Fruit fly (Drosophila melanogaster) whole organism, embryonic: ENCODE results near the gene Tmtc4.
A peak's percentile ranks its signal among the peaks of the same experiment; 100 is the strongest.

ENCODE experiments used
- Awh ChIP-seq: fragments of 200-800 bp; sonication (Bioruptor generic); IDR thresholded peaks from 2 replicates; pipeline ENCODE4, ENCODE4 v1.3.6; 2022; ENCODE audit warnings: missing biosample characterization, missing genetic modification characterization
- CG10267 ChIP-seq: fragments of 200-800 bp; sonication (Bioruptor generic); optimal IDR thresholded peaks from 2 replicates; lab custom pipeline; 2018; ENCODE audit warnings: missing biosample characterization, mild to moderate bottlenecking, missing genetic modification characterization, moderate library complexity
- CG10274 ChIP-seq: fragments of 200-800 bp; sonication (Bioruptor generic); optimal IDR thresholded peaks from 3 replicates; lab custom pipeline; 2017; ENCODE audit warnings: missing biosample characterization, mild to moderate bottlenecking, missing genetic modification characterization
- CG10979 ChIP-seq: fragments of 200-800 bp; sonication (Bioruptor generic); optimal IDR thresholded peaks from 2 replicates; lab custom pipeline; 2018; ENCODE audit warnings: missing biosample characterization, mild to moderate bottlenecking, missing genetic modification characterization, moderate library complexity
- CG11085 ChIP-seq: fragments of 200-800 bp; sonication (Bioruptor generic); IDR thresholded peaks from 2 replicates; pipeline ENCODE4 v1.3.6; 2022; ENCODE audit warnings: missing biosample characterization, missing genetic modification characterization
- CG12744 ChIP-seq: fragments of 200-800 bp; sonication (Bioruptor generic); optimal IDR thresholded peaks from 2 replicates; lab custom pipeline; 2016; ENCODE audit warnings: missing biosample characterization, missing genetic modification characterization
- CG13296 ChIP-seq: fragments of 200-800 bp; sonication (Bioruptor generic); optimal IDR thresholded peaks from 3 replicates; lab custom pipeline; 2018; ENCODE audit warnings: missing biosample characterization, mild to moderate bottlenecking, missing genetic modification characterization
- CG14050 ChIP-seq: fragments of 200-800 bp; sonication (Bioruptor generic); IDR thresholded peaks from 3 replicates; pipeline ENCODE4 v1.3.6; 2022; ENCODE audit warnings: missing biosample characterization, missing genetic modification characterization
- CG1602 ChIP-seq: fragments of 200-800 bp; sonication (Bioruptor generic); optimal IDR thresholded peaks from 3 replicates; lab custom pipeline; 2016; ENCODE audit warnings: missing biosample characterization, missing genetic modification characterization
- CG17359 ChIP-seq: fragments of 200-800 bp; sonication (Bioruptor generic); optimal IDR thresholded peaks from 3 replicates; lab custom pipeline; 2018; ENCODE audit warnings: missing biosample characterization, mild to moderate bottlenecking, missing genetic modification characterization, moderate library complexity
- CG2129 ChIP-seq: fragments of 200-800 bp; sonication (Bioruptor generic); IDR thresholded peaks from 2 replicates; pipeline ENCODE4 v1.3.6; 2022; ENCODE audit warnings: missing biosample characterization, missing genetic modification characterization; ENCODE audit not compliant: partially characterized antibody
- CG2712 ChIP-seq: fragments of 200-800 bp; optimal IDR thresholded peaks from 3 replicates; lab custom pipeline; 2019; ENCODE audit warnings: missing biosample characterization, mild to moderate bottlenecking, missing genetic modification characterization, moderate library complexity
- CG34224 ChIP-seq: fragments of 200-800 bp; sonication (Bioruptor generic); IDR thresholded peaks from 3 replicates; pipeline ENCODE4 v1.3.6; 2022; ENCODE audit warnings: missing biosample characterization, missing genetic modification characterization; ENCODE audit not compliant: partially characterized antibody
- CG3726 ChIP-seq: fragments of 200-800 bp; sonication (Bioruptor generic); IDR thresholded peaks from 3 replicates; pipeline ENCODE4, ENCODE4 v1.3.6; 2022; ENCODE audit warnings: missing biosample characterization, missing genetic modification characterization
- CG3847 ChIP-seq: fragments of 200-800 bp; sonication (Bioruptor generic); IDR thresholded peaks from 2 replicates; pipeline ENCODE4 v1.3.6; 2022; ENCODE audit warnings: missing biosample characterization, missing genetic modification characterization
- CG3995 ChIP-seq: fragments of 200-800 bp; sonication (Bioruptor generic); optimal IDR thresholded peaks from 3 replicates; lab custom pipeline; 2016; ENCODE audit warnings: missing biosample characterization, missing genetic modification characterization
- CG4820 ChIP-seq: fragments of 200-800 bp; sonication (Bioruptor generic); optimal IDR thresholded peaks from 3 replicates; lab custom pipeline; 2016; ENCODE audit warnings: missing biosample characterization, missing genetic modification characterization
- Camta ChIP-seq: fragments of 200-800 bp; sonication (Bioruptor generic); optimal IDR thresholded peaks from 2 replicates; lab custom pipeline; 2016; ENCODE audit warnings: missing biosample characterization, missing genetic modification characterization
- Chrac-16 ChIP-seq: fragments of 200-800 bp; sonication (Bioruptor generic); optimal IDR thresholded peaks from 3 replicates; lab custom pipeline; 2016; ENCODE audit warnings: missing biosample characterization, missing genetic modification characterization
- Dbx ChIP-seq: fragments of 200-800 bp; sonication (Bioruptor generic); IDR thresholded peaks from 3 replicates; pipeline ENCODE4 v1.3.6; 2022; ENCODE audit warnings: missing biosample characterization, missing genetic modification characterization
- Dp ChIP-seq: fragments of 200-800 bp; sonication (Bioruptor generic); optimal IDR thresholded peaks from 2 replicates; lab custom pipeline; 2018; ENCODE audit warnings: missing biosample characterization, mild to moderate bottlenecking, missing genetic modification characterization, moderate library complexity
- Fer3 ChIP-seq: fragments of 200-800 bp; sonication (Bioruptor generic); optimal IDR thresholded peaks from 2 replicates; lab custom pipeline; 2018; ENCODE audit warnings: missing biosample characterization, mild to moderate bottlenecking, missing genetic modification characterization, moderate library complexity
- HLH54F ChIP-seq: fragments of 200-800 bp; sonication (Bioruptor generic); optimal IDR thresholded peaks from 3 replicates; lab custom pipeline; 2016; ENCODE audit warnings: missing biosample characterization, missing genetic modification characterization
- Hr39 ChIP-seq: fragments of >200 bp; optimal IDR thresholded peaks from 2 replicates; lab custom pipeline; 2017
- Kr ChIP-seq: fragments of 200-800 bp; sonication (Bioruptor generic); optimal IDR thresholded peaks from 2 replicates; lab custom pipeline; 2017; ENCODE audit warnings: missing biosample characterization, mild to moderate bottlenecking, missing genetic modification characterization
- Med ChIP-seq: fragments of 200-800 bp; sonication (Bioruptor generic); peaks from one replicate; lab custom pipeline; 2016; ENCODE audit warnings: missing biosample characterization, missing genetic modification characterization, mild to moderate bottlenecking, inconsistent platforms, moderate library complexity
- Neu2 ChIP-seq: fragments of 200-800 bp; sonication (Bioruptor generic); optimal IDR thresholded peaks from 3 replicates; lab custom pipeline; 2016; ENCODE audit warnings: missing biosample characterization, missing genetic modification characterization, borderline replicate concordance
- NfI ChIP-seq: fragments of 200-800 bp; sonication (Bioruptor generic); optimal IDR thresholded peaks from 3 replicates; lab custom pipeline; 2018; ENCODE audit warnings: missing biosample characterization, mild to moderate bottlenecking, missing genetic modification characterization, moderate library complexity
- Ssrp ChIP-seq: fragments of 200-800 bp; sonication (Bioruptor generic); optimal IDR thresholded peaks from 2 replicates; lab custom pipeline; 2018; ENCODE audit warnings: missing biosample characterization, mild to moderate bottlenecking, missing genetic modification characterization, moderate library complexity
- Tbp ChIP-seq: fragments of >200 bp; optimal IDR thresholded peaks from 2 replicates; lab custom pipeline; 2018; ENCODE audit warnings: missing biosample characterization, missing genetic modification characterization
- Trl ChIP-seq, 3 experiments: fragments of >200 bp in 2 of 3; fragments of 200-800 bp in 1 of 3; sonication (Bioruptor generic) in 1 of 3; optimal IDR thresholded peaks; 2 replicates in 1 of 3; 3 replicates in 2 of 3; lab custom pipeline; 2016 to 2017; ENCODE audit warnings: missing biosample characterization in 1 of 3, missing genetic modification characterization in 1 of 3
- Vsx1 ChIP-seq: fragments of 200-800 bp; sonication (Bioruptor generic); optimal IDR thresholded peaks from 2 replicates; lab custom pipeline; 2017; ENCODE audit warnings: missing biosample characterization, mild to moderate bottlenecking, missing genetic modification characterization, missing genetic modification reagents
- YL-1 ChIP-seq: fragments of 200-800 bp; sonication (Bioruptor generic); optimal IDR thresholded peaks from 3 replicates; lab custom pipeline; 2017; ENCODE audit warnings: missing biosample characterization, mild to moderate bottlenecking, missing genetic modification characterization
- bcd ChIP-seq: fragments of 200-800 bp; sonication (Bioruptor generic); optimal IDR thresholded peaks from 2 replicates; lab custom pipeline; 2017; ENCODE audit warnings: missing biosample characterization, mild to moderate bottlenecking, missing genetic modification characterization
- chn ChIP-seq: fragments of 200-800 bp; sonication (Bioruptor generic); optimal IDR thresholded peaks from 2 replicates; lab custom pipeline; 2016; ENCODE audit warnings: missing biosample characterization, missing genetic modification characterization
- gro ChIP-seq: fragments of 200-800 bp; sonication (Bioruptor generic); optimal IDR thresholded peaks from 2 replicates; lab custom pipeline; 2016; ENCODE audit warnings: missing biosample characterization, missing genetic modification characterization
- hb ChIP-seq: fragments of 200-800 bp; sonication (Bioruptor generic); IDR thresholded peaks from 3 replicates; pipeline ENCODE4 v1.3.6; 2022; ENCODE audit warnings: missing biosample characterization, missing genetic modification characterization; ENCODE audit not compliant: partially characterized antibody
- ken ChIP-seq: fragments of 200-800 bp; sonication (Bioruptor generic); IDR thresholded peaks from 3 replicates; pipeline ENCODE4 v1.3.6; 2022; ENCODE audit warnings: missing biosample characterization, missing genetic modification characterization
- knrl ChIP-seq: fragments of 200-800 bp; sonication (Bioruptor generic); IDR thresholded peaks from 3 replicates; pipeline ENCODE4 v1.3.6; 2022; ENCODE audit warnings: missing biosample characterization, missing genetic modification characterization; ENCODE audit not compliant: partially characterized antibody
- lbe ChIP-seq: fragments of 200-800 bp; sonication (Bioruptor generic); optimal IDR thresholded peaks from 2 replicates; lab custom pipeline; 2016; ENCODE audit warnings: missing biosample characterization, mild to moderate bottlenecking, missing genetic modification characterization
- mirr ChIP-seq: fragments of 200-800 bp; sonication (Bioruptor generic); optimal IDR thresholded peaks from 3 replicates; lab custom pipeline; 2018; ENCODE audit warnings: missing biosample characterization, mild to moderate bottlenecking, missing genetic modification characterization
- otp ChIP-seq: fragments of 200-800 bp; sonication (Bioruptor generic); IDR thresholded peaks from 3 replicates; pipeline ENCODE4, ENCODE4 v1.3.6; 2022; ENCODE audit warnings: missing biosample characterization, missing genetic modification characterization
- pzg ChIP-seq: fragments of 200-800 bp; sonication (Bioruptor generic); optimal IDR thresholded peaks from 3 replicates; lab custom pipeline; 2018; ENCODE audit warnings: missing biosample characterization, mild to moderate bottlenecking, missing genetic modification characterization, moderate library complexity
- sens-2 ChIP-seq: fragments of 200-800 bp; sonication (Bioruptor generic); IDR thresholded peaks from 2 replicates; pipeline ENCODE4 v1.3.6; 2022; ENCODE audit warnings: missing biosample characterization, missing genetic modification characterization
- slbo ChIP-seq: fragments of 200-800 bp; sonication (Bioruptor generic); IDR thresholded peaks from 2 replicates; pipeline ENCODE4 v1.3.6; 2022; ENCODE audit warnings: missing biosample characterization, missing genetic modification characterization
- tll ChIP-seq, 2 experiments: fragments of 200-800 bp in 1 of 2; fragments of >200 bp in 1 of 2; sonication (Bioruptor generic) in 1 of 2; optimal IDR thresholded peaks; 2 replicates each; lab custom pipeline; 2017 to 2019; ENCODE audit warnings: missing biosample characterization in 2 of 2, missing genetic modification characterization in 2 of 2, mild to moderate bottlenecking in 1 of 2, moderate library complexity in 1 of 2
- tna ChIP-seq: fragments of 200-800 bp; sonication (Bioruptor generic); IDR thresholded peaks from 2 replicates; pipeline ENCODE4 v1.3.6; 2022; ENCODE audit warnings: missing biosample characterization, missing genetic modification characterization; ENCODE audit not compliant: partially characterized antibody
- ttk ChIP-seq: fragments of 200-800 bp; sonication (Bioruptor generic); IDR thresholded peaks from 2 replicates; pipeline ENCODE4 v2.1.2; 2022; ENCODE audit warnings: missing biosample characterization, missing genetic modification characterization
- wek ChIP-seq: fragments of 200-800 bp; sonication (Bioruptor generic); optimal IDR thresholded peaks from 3 replicates; lab custom pipeline; 2018; ENCODE audit warnings: missing biosample characterization, mild to moderate bottlenecking, missing genetic modification characterization, moderate library complexity
- yki ChIP-seq: fragments of >200 bp; optimal IDR thresholded peaks from 3 replicates; lab custom pipeline; 2018
- zen ChIP-seq: fragments of 200-800 bp; sonication (Bioruptor generic); optimal IDR thresholded peaks from 3 replicates; lab custom pipeline; 2018; ENCODE audit warnings: missing biosample characterization, mild to moderate bottlenecking, missing genetic modification characterization, moderate library complexity

Tmtc4 gene

dm6 chr3R:15371833-15372232 is 20.8 kb downstream of the Tmtc4 start, which contains the start of the genes Ccm3 and CG6136:
TSS of gene Ccm3 (plus strand) at chr3R:15371957.
TSS of gene CG6136 (minus strand) at chr3R:15372212.
- TF ChIP-seq HLH54F, result peak; percentile 35
- TF ChIP-seq Ssrp (tag; lab: Kevin White, UChicago), result no peak
- no peak for TF ChIP-seq tll (GFP tag; optimal IDR thresholded peaks at IDR 0.05; lab: Kevin White, UChicago)
- TF ChIP-seq otp, result no peak
- peak; percentile 86 for TF ChIP-seq hb (GFP tag; lab: Robert Waterston, UW)
- TF ChIP-seq CG2712 (tag; lab: Kevin White, UChicago), result peak; percentile 27
- peak; percentile 89 for TF ChIP-seq knrl (GFP tag; lab: Robert Waterston, UW)
- TF ChIP-seq pzg (GFP tag; lab: Kevin White, UChicago), result peak; percentile 86
- no peak for TF ChIP-seq CG3726 (GFP tag; lab: Robert Waterston, UW)
- TF ChIP-seq CG13296 (GFP tag; lab: Kevin White, UChicago), result peak; percentile 39
- no peak for TF ChIP-seq Chrac-16 (GFP tag; lab: Kevin White, UChicago)
- peak; percentile 75 for TF ChIP-seq Dbx (GFP tag; lab: Robert Waterston, UW)
- peak; percentile 33 for TF ChIP-seq mirr (GFP tag; lab: Kevin White, UChicago)
- peak; percentile 77 for TF ChIP-seq CG2129
- TF ChIP-seq NfI (GFP tag; lab: Kevin White, UChicago), result peak; percentile 67
- TF ChIP-seq CG17359 (tag; lab: Kevin White, UChicago), result no peak
- TF ChIP-seq Trl (optimal IDR thresholded peaks at IDR 0.05; lab: Kevin White, UChicago), result no peak
- TF ChIP-seq Trl (GFP tag; optimal IDR thresholded peaks at IDR 0.05; lab: Kevin White, UChicago), result peak; percentile 63
- peak; percentile 99 for TF ChIP-seq CG10267 (tag; lab: Kevin White, UChicago)
- peak; percentile 17 for TF ChIP-seq chn (GFP tag; lab: Kevin White, UChicago)
- peak; percentile 56; the same call in 1 of the 2 replicates for TF ChIP-seq slbo (GFP tag; lab: Robert Waterston, UW)
- peak; percentile 52 for TF ChIP-seq Dp (GFP tag; lab: Kevin White, UChicago)
- no peak for TF ChIP-seq yki (lab: Kevin White, UChicago)
- TF ChIP-seq CG34224 (GFP tag; lab: Robert Waterston, UW), result peak; percentile 92
- peak; percentile 65 for TF ChIP-seq CG3847 (GFP tag; lab: Robert Waterston, UW)
- no peak for TF ChIP-seq Vsx1
- no peak for TF ChIP-seq ttk (GFP tag; lab: Robert Waterston, UW)
- TF ChIP-seq CG3995 (GFP tag; lab: Kevin White, UChicago), result peak; percentile 62
- TF ChIP-seq CG14050 (GFP tag; lab: Robert Waterston, UW), result no peak
- TF ChIP-seq Neu2 (GFP tag; lab: Kevin White, UChicago), result peak; percentile 23
- TF ChIP-seq zen, result no peak
- TF ChIP-seq Awh (GFP tag; lab: Robert Waterston, UW), result no peak
- TF ChIP-seq CG1602 (GFP tag; lab: Kevin White, UChicago), result no peak
- TF ChIP-seq ken (GFP tag; lab: Robert Waterston, UW), result no peak
- peak; percentile 94 for TF ChIP-seq Med (GFP tag; lab: Kevin White, UChicago)
- peak; percentile 28 for TF ChIP-seq bcd (GFP tag; lab: Kevin White, UChicago)
- TF ChIP-seq gro (GFP tag; lab: Kevin White, UChicago), result peak; percentile 78
- no peak for TF ChIP-seq CG11085 (GFP tag; lab: Robert Waterston, UW)
- peak; percentile 36 for TF ChIP-seq CG10979 (tag; lab: Kevin White, UChicago)
- peak; percentile 59 for TF ChIP-seq lbe (GFP tag; lab: Kevin White, UChicago)
- TF ChIP-seq Kr (GFP tag; lab: Kevin White, UChicago), result no peak
- peak; percentile 64 for TF ChIP-seq Hr39 (lab: Kevin White, UChicago)
- peak; percentile 89 for TF ChIP-seq YL-1
- no peak for TF ChIP-seq Camta (GFP tag; lab: Kevin White, UChicago)
- peak; percentile 89 for TF ChIP-seq tna (GFP tag; lab: Robert Waterston, UW)
- no peak for TF ChIP-seq CG12744
- no peak for TF ChIP-seq wek (GFP tag; lab: Kevin White, UChicago)
- TF ChIP-seq CG10274 (GFP tag; lab: Kevin White, UChicago), result no peak
- TF ChIP-seq Fer3, result peak; percentile 42
- no peak for TF ChIP-seq CG4820 (GFP tag; lab: Kevin White, UChicago)
- TF ChIP-seq Tbp (GFP tag; lab: Kevin White, UChicago), result no peak
- no peak for TF ChIP-seq sens-2
